Worm (Caenorhabditis elegans) whole organism, L4/young adult: ENCODE data around the gene T04A8.18.

Experiments
- W03F9.2 ChIP-seq: fragments of 150-350 bp; optimal IDR thresholded peaks from 2 replicates; lab custom pipeline; 2014; ENCODE audit warnings: missing biosample characterization, missing genetic modification characterization
- dao-5 ChIP-seq: sonication (generic microtip); optimal IDR thresholded peaks from 2 replicates; lab custom pipeline; 2016; ENCODE audit warnings: missing genotype, missing genetic modification characterization, moderate library complexity, missing compliant biosample characterization

DNA sequence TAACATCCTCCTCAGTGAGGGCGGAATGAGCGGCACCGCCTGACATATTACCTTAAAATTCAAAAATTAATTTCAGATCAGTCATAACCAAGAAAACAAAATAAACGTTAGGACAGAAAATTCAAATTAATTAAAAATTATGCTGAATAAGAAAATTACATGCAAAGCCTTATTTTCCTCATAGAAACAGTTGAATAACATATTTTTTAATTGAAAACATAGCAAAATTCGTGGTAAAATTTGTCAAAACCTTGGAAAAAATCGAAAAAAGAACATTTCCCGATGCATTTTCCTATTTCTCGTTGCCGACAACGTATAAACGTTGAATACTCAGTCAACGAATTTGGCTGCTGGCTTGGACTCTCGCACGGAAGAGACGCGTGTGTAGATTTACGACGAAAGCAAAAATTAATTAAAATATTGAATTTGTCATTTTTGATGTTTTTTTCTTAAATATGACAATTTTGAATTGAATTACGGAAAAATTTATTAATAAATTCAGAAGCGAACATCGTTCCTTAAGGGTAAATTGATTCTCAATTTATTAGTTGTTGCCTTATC is 45.1 kb downstream of the T04A8.18 start, which contains the start of the genes rps-0 and rbg-3:
- TF ChIP-seq W03F9.2 (peak; percentile 91), dao-5 (tag; lab: Kevin White, UChicago) (no peak)
